Fruit fly (Drosophila melanogaster): ENCODE data around the gene bgm.

dm6 chr2L:14001078-14001477, 11.7 kb upstream of the bgm start, which contains the start of gene rk:
- TF ChIP-seq CG2202 (tag; optimal IDR thresholded peaks at IDR 0.05) (no peak), CG7987 (GFP tag; optimal IDR thresholded peaks at IDR 0.05) (no peak), CG31388 (GFP tag; optimal IDR thresholded peaks at IDR 0.05) (no peak), Usf (GFP tag; optimal IDR thresholded peaks at IDR 0.05) (no peak), H15 (GFP tag; IDR thresholded peaks at IDR 0.05) (no peak), esg (GFP tag; conservative IDR thresholded peaks at IDR 0.05) (no peak), jing (GFP tag; optimal IDR thresholded peaks at IDR 0.05) (no peak), Poxn (GFP tag; IDR thresholded peaks at IDR 0.05) (no peak), Dip2 (GFP tag; IDR thresholded peaks at IDR 0.05) (no peak)

Data from whole organism, embryonic.